Worm (Caenorhabditis elegans): ENCODE data around the gene met-2.

Gene met-2

DNA sequence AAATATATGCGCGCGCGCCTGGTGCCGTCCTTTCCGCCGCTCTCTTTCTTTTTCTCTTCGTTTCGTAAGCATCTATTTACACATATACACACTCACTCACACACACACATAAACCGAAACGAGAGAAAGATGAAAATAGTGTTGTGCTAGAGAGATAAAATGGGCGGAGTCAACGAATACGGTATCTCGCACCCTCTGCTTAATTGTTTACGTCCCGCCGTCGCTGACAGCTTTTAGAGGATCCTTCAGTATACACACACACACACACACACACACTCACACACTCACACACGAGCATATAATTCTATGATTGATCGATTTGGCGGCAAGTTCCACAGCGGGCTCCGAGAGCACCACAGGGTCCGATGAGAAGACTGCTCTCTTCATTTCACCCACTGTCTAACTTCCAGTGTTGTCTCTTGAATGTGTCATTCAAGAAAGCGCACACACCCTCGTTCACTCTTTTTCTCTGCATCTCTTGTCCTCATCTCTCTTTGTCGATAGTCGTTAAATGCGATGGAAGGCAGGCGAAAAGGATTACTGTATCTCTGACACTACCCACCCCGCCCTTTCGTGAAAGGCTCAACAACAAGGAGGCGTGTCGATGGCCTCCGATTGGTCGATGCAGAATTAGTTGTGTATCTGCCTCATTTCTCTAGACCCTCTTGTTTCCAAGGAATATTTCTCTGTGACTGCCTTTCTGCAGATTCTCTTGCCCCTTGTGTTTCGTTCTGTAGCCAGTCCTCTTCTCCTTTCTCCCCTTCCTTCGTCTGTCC lies 42.3 kb downstream of the met-2 start (continued):
- TF ChIP-seq nhr-19 (GFP tag; conservative IDR thresholded peaks at IDR 0.05), result peak; percentile 91
- TF ChIP-seq ztf-4 (tag; optimal IDR thresholded peaks at IDR 0.05), result peak; percentile 97
- peak; percentile 91 for TF ChIP-seq dsc-1 (tag; optimal IDR thresholded peaks at IDR 0.05)
- peak; percentile 75 for TF ChIP-seq lir-3 (tag; optimal IDR thresholded peaks at IDR 0.05; ENCODE audit: poor library complexity)

DNA sequence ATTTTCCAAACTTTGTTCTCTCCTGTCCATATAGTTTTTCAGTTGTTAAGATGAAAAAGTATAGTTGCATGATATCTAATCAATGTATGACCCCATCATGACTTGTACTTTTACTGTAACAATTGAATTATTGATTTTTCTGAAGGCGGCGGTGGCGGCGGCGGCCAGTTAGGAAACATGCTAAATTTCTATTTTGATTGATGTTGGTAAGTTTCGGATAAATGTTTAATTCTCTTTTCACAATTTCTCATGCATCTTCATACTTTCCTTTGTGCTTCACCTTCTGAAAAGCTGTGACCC lies 42.8 kb downstream of the met-2 start, which contains the start of gene sor-1:
sor-1 (plus strand) TSS at position 201 of the 300 bp plus-strand sequence.
- TF ChIP-seq fos-1 (tag; optimal IDR thresholded peaks at IDR 0.05) (no peak), nhr-11 (tag; optimal IDR thresholded peaks at IDR 0.05) (no peak), lin-13 (GFP tag; optimal IDR thresholded peaks at IDR 0.05) (no peak), ets-5 (GFP tag; IDR thresholded peaks at IDR 0.05) (no peak), snpc-4 (tag; optimal IDR thresholded peaks at IDR 0.05) (no peak)

ce11 chrIII:8425076-8425475 lies 50.0 kb downstream of the met-2 start:
- TF ChIP-seq tbx-2 (tag; optimal IDR thresholded peaks at IDR 0.05) (peak; percentile 70), egl-13 (tag; optimal IDR thresholded peaks at IDR 0.05) (no peak), swsn-7 (tag; optimal IDR thresholded peaks at IDR 0.05) (peak; percentile 62), lin-35 (GFP tag; optimal IDR thresholded peaks at IDR 0.05) (peak; percentile 54 to 74), snu-23 (GFP tag; optimal IDR thresholded peaks at IDR 0.05) (peak; percentile 89), nhr-84 (tag; optimal IDR thresholded peaks at IDR 0.05) (no peak), F16B12.6 (tag; optimal IDR thresholded peaks at IDR 0.05) (peak; percentile 39), elt-2 (tag; optimal IDR thresholded peaks at IDR 0.05) (peak; percentile 43), nhr-71 (tag; optimal IDR thresholded peaks at IDR 0.05) (peak; percentile 82), fkh-8 (tag; optimal IDR thresholded peaks at IDR 0.05) (peak; percentile 68), hpl-2 (GFP tag; optimal IDR thresholded peaks at IDR 0.05) (no peak), nhr-77 (tag; optimal IDR thresholded peaks at IDR 0.05) (peak; percentile 30), dpl-1 (GFP tag; optimal IDR thresholded peaks at IDR 0.05) (peak; percentile 9 to 40 (median 34)), ztf-4 (tag; optimal IDR thresholded peaks at IDR 0.05) (peak; percentile 13), ama-1 (optimal IDR thresholded peaks at IDR 0.05) (peak; percentile 45), mdl-1 (tag; optimal IDR thresholded peaks at IDR 0.05) (peak in 1 of 2 experiments; percentile 63), mep-1 (tag; optimal IDR thresholded peaks at IDR 0.05) (peak; percentile 83), lsy-2 (tag; optimal IDR thresholded peaks at IDR 0.05) (peak; percentile 49 to 86), nhr-47 (tag; optimal IDR thresholded peaks at IDR 0.05) (peak; percentile 72), nhr-85 (tag) (peak; percentile 60), lin-14 (GFP tag; optimal IDR thresholded peaks at IDR 0.05) (peak; percentile 85), nhr-19 (GFP tag; conservative IDR thresholded peaks at IDR 0.05) (peak; percentile 48), C16A3.4 (tag; optimal IDR thresholded peaks at IDR 0.05) (peak; percentile 56), snpc-4 (tag; optimal IDR thresholded peaks at IDR 0.05) (peak; percentile 10), pag-3 (tag; optimal IDR thresholded peaks at IDR 0.05; ENCODE audit: borderline replicate concordance, insufficient read depth) (no peak), nhr-20 (tag; optimal IDR thresholded peaks at IDR 0.05) (peak; percentile 71), elt-3 (tag; optimal IDR thresholded peaks at IDR 0.05) (peak in 2 of 6 experiments; percentile 12 to 18), blmp-1 (tag; optimal IDR thresholded peaks at IDR 0.05) (peak; percentile 55), ceh-82 (tag; optimal IDR thresholded peaks at IDR 0.05) (peak in 2 of 3 experiments; percentile 17 to 54), jun-1 (tag; optimal IDR thresholded peaks at IDR 0.05) (peak; percentile 47), ztf-11 (tag; optimal IDR thresholded peaks at IDR 0.05) (peak in 1 of 2 experiments; percentile 48), pax-3 (tag; optimal IDR thresholded peaks at IDR 0.05) (peak; percentile 4), efl-1 (optimal IDR thresholded peaks at IDR 0.05) (peak; percentile 57 to 79), efl-1 (GFP tag; optimal IDR thresholded peaks at IDR 0.05 in 1 of 2) (peak; percentile 37 to 94), skn-1 (tag; optimal IDR thresholded peaks at IDR 0.05) (peak; percentile 22), nhr-90 (tag; optimal IDR thresholded peaks at IDR 0.05; ENCODE audit: poor library complexity) (peak; percentile 41), ces-1 (GFP tag; optimal IDR thresholded peaks at IDR 0.05) (no peak), unc-130 (tag; optimal IDR thresholded peaks at IDR 0.05) (no peak), fkh-10 (GFP tag; optimal IDR thresholded peaks at IDR 0.05) (no peak), unc-86 (tag; optimal IDR thresholded peaks at IDR 0.05) (peak; percentile 55), ceh-8 (GFP tag; optimal IDR thresholded peaks at IDR 0.05) (no peak), lin-13 (GFP tag; optimal IDR thresholded peaks at IDR 0.05) (peak; percentile 44)

All from whole organism, L1 larva.